Fruit fly (Drosophila melanogaster): Measurements from ENCODE around the gene CG2082.
A peak's percentile ranks its signal among the peaks of the same experiment; 100 is the strongest.

Gene CG2082

dm6 chr3R:5736305-5736869 lies 44.5 kb downstream of the CG2082 start, which contains the start of the genes CG2100 and CG1236 (continued):
- TF ChIP-seq dysf (GFP tag; IDR thresholded peaks at IDR 0.05), result peak; percentile 87
- peak; percentile 91 for TF ChIP-seq CG7556 (GFP tag; optimal IDR thresholded peaks at IDR 0.05)
- TF ChIP-seq hb (GFP tag; IDR thresholded peaks at IDR 0.05; ENCODE audit: partially characterized antibody), result no peak
- TF ChIP-seq Sin3A (optimal IDR thresholded peaks at IDR 0.05), result no peak
- peak; percentile 81 for TF ChIP-seq CG11456 (GFP tag; IDR thresholded peaks at IDR 0.05)
- peak; percentile 25 for TF ChIP-seq CHES-1-like (GFP tag; optimal IDR thresholded peaks at IDR 0.05)
- peak; percentile 75 for TF ChIP-seq CG6813 (GFP tag; optimal IDR thresholded peaks at IDR 0.05)
- TF ChIP-seq CG17385 (GFP tag; optimal IDR thresholded peaks at IDR 0.05), result peak; percentile 83
- TF ChIP-seq CG9437 (GFP tag; optimal IDR thresholded peaks at IDR 0.05), result peak; percentile 89
- TF ChIP-seq CkIIα-i1 (GFP tag; IDR thresholded peaks at IDR 0.05), result no peak
- peak; percentile 58 for TF ChIP-seq Max (GFP tag; optimal IDR thresholded peaks at IDR 0.05)
- no peak for TF ChIP-seq HmgD (GFP tag; optimal IDR thresholded peaks at IDR 0.05)
- no peak for TF ChIP-seq lov (optimal IDR thresholded peaks at IDR 0.05)
- no peak for TF ChIP-seq lov (GFP tag; IDR thresholded peaks at IDR 0.05)
- TF ChIP-seq Six4 (GFP tag; optimal IDR thresholded peaks at IDR 0.05), result peak; percentile 78
- peak; percentile 89 for TF ChIP-seq grau (tag; optimal IDR thresholded peaks at IDR 0.05)
- TF ChIP-seq vnd (GFP tag; IDR thresholded peaks at IDR 0.05; ENCODE audit: partially characterized antibody), result no peak
- no peak for TF ChIP-seq CG13287 (GFP tag; IDR thresholded peaks at IDR 0.05; ENCODE audit: partially characterized antibody)
- no peak for TF ChIP-seq NK7.1 (GFP tag; optimal IDR thresholded peaks at IDR 0.05)
- no peak for TF ChIP-seq GATAe (GFP tag; conservative IDR thresholded peaks at IDR 0.05)
- TF ChIP-seq Ets97D (GFP tag; optimal IDR thresholded peaks at IDR 0.05), result peak; percentile 24
- no peak for TF ChIP-seq sqz (GFP tag; optimal IDR thresholded peaks at IDR 0.05)
- TF ChIP-seq dpn (GFP tag; optimal IDR thresholded peaks at IDR 0.05), result peak; percentile 51 to 84
- TF ChIP-seq hkb (optimal IDR thresholded peaks at IDR 0.05), result no peak
- no peak; the same call in 1 of the 2 replicates for TF ChIP-seq hkb (GFP tag; IDR thresholded peaks at IDR 0.05)
- no peak for TF ChIP-seq h (optimal IDR thresholded peaks at IDR 0.05)
- TF ChIP-seq Sry-δ (GFP tag; optimal IDR thresholded peaks at IDR 0.05), result no peak
- TF ChIP-seq tup (GFP tag; optimal IDR thresholded peaks at IDR 0.05), result peak; percentile 1
- peak; percentile 44 for TF ChIP-seq CG13624 (GFP tag; optimal IDR thresholded peaks at IDR 0.05)
- TF ChIP-seq bsh (GFP tag; optimal IDR thresholded peaks at IDR 0.05), result peak; percentile 73 to 89
- no peak for TF ChIP-seq hth (optimal IDR thresholded peaks at IDR 0.05)
- peak; percentile 10 for TF ChIP-seq CG17802 (tag; optimal IDR thresholded peaks at IDR 0.05)
- peak; percentile 69 for TF ChIP-seq CG8290 (GFP tag; optimal IDR thresholded peaks at IDR 0.05)
- TF ChIP-seq CG8290 (tag; optimal IDR thresholded peaks at IDR 0.05), result no peak
- TF ChIP-seq Elba2 (GFP tag; optimal IDR thresholded peaks at IDR 0.05), result no peak
- no peak; the same call in 2 of the 3 replicates for TF ChIP-seq ci (GFP tag; IDR thresholded peaks at IDR 0.05)
- no peak for TF ChIP-seq nau (GFP tag; optimal IDR thresholded peaks at IDR 0.05)
- peak; percentile 76 for TF ChIP-seq sisA (GFP tag; IDR thresholded peaks at IDR 0.05)
- peak; percentile 53 for TF ChIP-seq lbe (GFP tag; optimal IDR thresholded peaks at IDR 0.05)
- peak; percentile 59; the same call in 1 of the 3 replicates for TF ChIP-seq Mrtf (GFP tag; IDR thresholded peaks at IDR 0.05)
- TF ChIP-seq CG7271 (tag; optimal IDR thresholded peaks at IDR 0.05), result peak; percentile 13
- TF ChIP-seq z (GFP tag; IDR thresholded peaks at IDR 0.05), result no peak
- TF ChIP-seq pb (GFP tag; optimal IDR thresholded peaks at IDR 0.05), result no peak
- TF ChIP-seq CG4854 (GFP tag; optimal IDR thresholded peaks at IDR 0.05), result peak; percentile 9
- TF ChIP-seq CG10979 (tag; optimal IDR thresholded peaks at IDR 0.05), result peak; percentile 90
- TF ChIP-seq so (GFP tag; IDR thresholded peaks at IDR 0.05), result peak; percentile 73
- TF ChIP-seq CG12769 (tag; optimal IDR thresholded peaks at IDR 0.05), result no peak
- no peak for TF ChIP-seq da (GFP tag; optimal IDR thresholded peaks at IDR 0.05)
- TF ChIP-seq eve (GFP tag; optimal IDR thresholded peaks at IDR 0.05), result no peak
- no peak for TF ChIP-seq CG8089 (GFP tag; optimal IDR thresholded peaks at IDR 0.05)
- peak; percentile 35 for TF ChIP-seq CG3065 (GFP tag; optimal IDR thresholded peaks at IDR 0.05)
- TF ChIP-seq B-H2 (GFP tag; optimal IDR thresholded peaks at IDR 0.05), result peak; percentile 32
- peak; percentile 52; the same call in 1 of the 3 replicates for TF ChIP-seq CG11560 (tag; IDR thresholded peaks at IDR 0.05)

Data from whole organism, embryonic.